Fruit fly (Drosophila melanogaster): ENCODE results near the gene tal-2A.

DNA sequence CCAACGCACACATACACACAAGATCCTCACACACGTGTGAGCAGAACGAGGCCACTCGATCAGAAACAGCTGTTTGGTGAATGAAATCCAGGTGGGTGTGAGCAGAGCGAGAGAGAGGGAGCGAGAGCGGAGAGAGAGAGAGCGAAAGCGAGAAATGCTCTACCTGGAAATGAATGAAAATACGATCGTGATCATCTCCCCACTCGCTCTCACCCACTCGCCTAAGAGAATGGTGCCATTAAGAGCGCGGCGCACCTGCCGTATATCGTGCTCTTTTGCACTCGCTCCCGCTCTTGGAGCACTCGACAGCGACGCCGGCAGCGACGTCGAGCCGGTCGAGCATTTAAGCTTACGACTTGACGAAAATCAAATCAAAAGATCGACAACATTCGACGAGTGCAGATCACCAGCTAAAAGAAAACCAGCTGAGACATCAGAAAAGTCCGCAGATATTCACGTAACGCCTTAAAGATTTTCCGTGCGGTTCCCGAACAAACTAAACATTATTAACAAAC, at the start of gene tal-2A, which contains the start of the genes tal-1A, tal-3A and tal-AA:
- TF ChIP-seq Sin3A (optimal IDR thresholded peaks at IDR 0.05) (no peak), ttk (optimal IDR thresholded peaks at IDR 0.05) (no peak)
